Fruit fly (Drosophila melanogaster) whole organism, pupa: Measurements from ENCODE around the gene CG14664.

Source experiments
- CG14655 ChIP-seq: fragments of 200-800 bp; sonication (Bioruptor generic); optimal IDR thresholded peaks from 3 replicates; lab custom pipeline; 2017; ENCODE audit warnings: mild to moderate bottlenecking, missing biosample characterization, missing genetic modification reagents, missing genetic modification characterization
- CG17806 ChIP-seq: fragments of 200-800 bp; sonication (Bioruptor generic); optimal IDR thresholded peaks from 2 replicates; lab custom pipeline; 2018; ENCODE audit warnings: missing biosample characterization, mild to moderate bottlenecking, missing genetic modification characterization, moderate library complexity
- CG8159 ChIP-seq: fragments of 200-800 bp; sonication (Bioruptor generic); optimal IDR thresholded peaks from 3 replicates; lab custom pipeline; 2018; ENCODE audit warnings: missing biosample characterization, mild to moderate bottlenecking, missing genetic modification characterization, moderate library complexity
- CG8301 ChIP-seq: fragments of 200-800 bp; sonication (Bioruptor generic); optimal IDR thresholded peaks from 2 replicates; lab custom pipeline; 2018; ENCODE audit warnings: missing biosample characterization, mild to moderate bottlenecking, missing genetic modification characterization
- CG9948 ChIP-seq: fragments of 200-800 bp; sonication (Bioruptor generic); optimal IDR thresholded peaks from 2 replicates; lab custom pipeline; 2018; ENCODE audit warnings: missing biosample characterization, mild to moderate bottlenecking, missing genetic modification characterization, moderate library complexity
- gl ChIP-seq: fragments of 200-800 bp; sonication (Bioruptor generic); optimal IDR thresholded peaks from 2 replicates; lab custom pipeline; 2018; ENCODE audit warnings: missing biosample characterization, mild to moderate bottlenecking, missing genetic modification characterization

- TF ChIP-seq CG17806 (tag; lab: Kevin White, UChicago) (no peak), gl (no peak), CG8159 (tag; lab: Kevin White, UChicago) (no peak), CG14655 (GFP tag; lab: Kevin White, UChicago) (no peak), CG9948 (tag; lab: Kevin White, UChicago) (no peak), CG8301 (tag; lab: Kevin White, UChicago) (no peak)
Measured at dm6 chr3R:5216308-5216765, 7.6 kb upstream of the CG14664 start.
